Fruit fly (Drosophila melanogaster): ENCODE results near the gene CG10283.

DNA sequence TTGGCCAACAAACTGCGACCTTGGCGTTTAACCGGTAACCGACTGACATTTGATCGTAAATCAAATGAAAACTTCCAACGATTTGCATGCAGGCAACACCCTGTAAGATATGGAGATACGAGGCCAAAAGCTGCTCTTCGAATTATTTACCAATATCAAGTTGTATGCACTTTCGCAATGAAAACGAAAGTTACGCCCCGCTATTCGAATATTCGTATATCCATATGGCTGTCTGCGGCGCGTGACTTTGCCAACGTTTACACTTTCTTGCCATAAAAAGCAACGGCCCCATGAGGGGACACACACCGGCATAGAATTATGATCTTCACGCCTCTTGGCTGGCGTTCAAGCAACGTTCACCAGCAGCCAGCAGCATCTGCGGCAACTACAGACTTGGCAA lies 37.9 kb upstream of the CG10283 start:
- TF ChIP-seq Hr96 (GFP tag; optimal IDR thresholded peaks at IDR 0.05) (no peak), CG7045 (GFP tag; optimal IDR thresholded peaks at IDR 0.05) (no peak), Mnt (GFP tag; optimal IDR thresholded peaks at IDR 0.05) (no peak)

Measured in whole organism, adult.